Worm (Caenorhabditis elegans) whole organism, mixed stage, embryonic: Measurements from ENCODE around the gene spl-3.

Experiments
- bed-3 ChIP-seq: fragments of 200-800 bp; sonication (Bioruptor generic); optimal IDR thresholded peaks from 3 replicates; lab custom pipeline; 2018; ENCODE audit warnings: mild to moderate bottlenecking, missing genetic modification characterization, moderate library complexity, missing compliant biosample characterization
- ces-1 ChIP-seq: fragments of 150-350 bp; optimal IDR thresholded peaks from 2 replicates; lab custom pipeline; 2014; ENCODE audit warnings: missing biosample characterization, missing genetic modification reagents, missing genetic modification characterization
- elt-1 ChIP-seq: sonication (generic microtip); optimal IDR thresholded peaks from 2 replicates; lab custom pipeline; 2017; ENCODE audit warnings: missing genetic modification characterization, mild to moderate bottlenecking, missing compliant biosample characterization, antibody characterized with exemption, moderate library complexity, borderline replicate concordance; ENCODE audit not compliant: insufficient read depth
- elt-3 ChIP-seq: fragments of 150-350 bp; optimal IDR thresholded peaks from 2 replicates; lab custom pipeline; 2014; ENCODE audit warnings: missing biosample characterization, missing genetic modification characterization
- lin-32 ChIP-seq: fragments of 200-800 bp; sonication (Bioruptor generic); optimal IDR thresholded peaks from 2 replicates; lab custom pipeline; 2018; ENCODE audit warnings: mild to moderate bottlenecking, missing genetic modification characterization, missing compliant biosample characterization
- lsy-2 ChIP-seq: fragments of 150-350 bp; optimal IDR thresholded peaks from 2 replicates; lab custom pipeline; 2014; ENCODE audit warnings: missing biosample characterization, missing genetic modification characterization
- nhr-12 ChIP-seq: fragments of 150-350 bp; optimal IDR thresholded peaks from 2 replicates; lab custom pipeline; 2014; ENCODE audit warnings: missing biosample characterization, missing genetic modification characterization
- nhr-76 ChIP-seq: sonication (generic microtip); optimal IDR thresholded peaks from 2 replicates; lab custom pipeline; 2017; ENCODE audit warnings: missing biosample characterization, missing genetic modification characterization
- pha-4 ChIP-seq: fragments of 150-350 bp; optimal IDR thresholded peaks from 2 replicates; lab custom pipeline; 2018; ENCODE audit warnings: missing biosample characterization, missing genetic modification reagents, missing genetic modification characterization
- snpc-4 ChIP-seq: fragments of 150-350 bp; optimal IDR thresholded peaks from 2 replicates; lab custom pipeline; 2014; ENCODE audit warnings: missing biosample characterization, missing genetic modification characterization
- sptf-1 ChIP-seq: sonication (generic microtip); optimal IDR thresholded peaks from 2 replicates; lab custom pipeline; 2017; ENCODE audit warnings: mild to moderate bottlenecking, missing genetic modification characterization, moderate library complexity, missing compliant biosample characterization
- unc-39 ChIP-seq: fragments of 150-350 bp; optimal IDR thresholded peaks from 2 replicates; lab custom pipeline; 2014; ENCODE audit warnings: missing biosample characterization, missing genetic modification characterization
- unc-62 ChIP-seq: fragments of 150-350 bp; optimal IDR thresholded peaks from 2 replicates; lab custom pipeline; 2014; ENCODE audit warnings: missing biosample characterization, missing genetic modification reagents, missing genetic modification characterization

DNA sequence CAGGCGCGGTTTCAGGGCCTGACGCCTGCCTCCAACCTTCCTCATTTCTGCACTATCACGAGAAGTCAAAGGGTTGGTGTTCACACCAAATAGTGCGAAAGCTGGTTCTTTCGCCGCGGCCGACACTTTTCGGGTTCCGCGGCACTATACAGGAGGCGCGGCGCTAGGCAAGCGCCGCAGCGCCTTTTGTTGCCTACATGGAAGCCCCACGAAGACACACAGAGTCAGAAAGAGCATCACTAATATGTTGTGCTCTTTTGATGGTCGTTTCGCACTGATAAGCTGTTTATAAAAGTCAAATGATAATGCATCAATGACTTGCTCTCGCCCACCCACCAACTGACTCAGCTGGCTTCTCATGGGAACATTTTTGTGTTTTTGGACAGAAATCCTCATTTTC is 19.0 kb downstream of the spl-3 start:
- TF ChIP-seq sptf-1 (tag; lab: Kevin White, UChicago) (no peak), ces-1 (GFP tag; lab: Kevin White, UChicago) (no peak), unc-62 (GFP tag; lab: Kevin White, UChicago) (no peak), lin-32 (GFP tag; lab: Kevin White, UChicago) (no peak), nhr-12 (tag; lab: Kevin White, UChicago) (no peak), unc-39 (tag; lab: Kevin White, UChicago) (no peak), elt-3 (no peak), snpc-4 (tag; lab: Kevin White, UChicago) (no peak), elt-1 (tag; lab: Kevin White, UChicago) (no peak), lsy-2 (no peak), bed-3 (GFP tag; lab: Kevin White, UChicago) (no peak), nhr-76 (tag; lab: Kevin White, UChicago) (no peak), pha-4 (tag; lab: Kevin White, UChicago) (no peak)
